Worm (Caenorhabditis elegans) whole organism, L4 larva: Measurements from ENCODE around the gene T10H9.8.
A peak's percentile ranks its signal among the peaks of the same experiment; 100 is the strongest.

ENCODE experiments used
- D1046.2 ChIP-seq: fragments of 200-800 bp; sonication (Bioruptor generic); IDR thresholded peaks from 2 replicates; pipeline ENCODE4 v1.3.6; 2022; ENCODE audit warnings: missing genetic modification characterization, missing compliant biosample characterization
- F37D6.2 ChIP-seq: sonication (generic microtip); optimal IDR thresholded peaks from 2 replicates; lab custom pipeline; 2016; ENCODE audit warnings: mild to moderate bottlenecking, missing genetic modification characterization, missing compliant biosample characterization
- F44E2.7 ChIP-seq: fragments of 200-800 bp; sonication (Bioruptor generic); IDR thresholded peaks from 2 replicates; pipeline ENCODE4 v2.1.2; 2022; ENCODE audit warnings: missing genetic modification characterization, missing compliant biosample characterization
- T26A8.4 ChIP-seq: fragments of 200-800 bp; sonication (Bioruptor generic); IDR thresholded peaks from 2 replicates; pipeline ENCODE4 v1.3.6; 2022; ENCODE audit warnings: missing genetic modification characterization, missing compliant biosample characterization
- Y48G9A.11 ChIP-seq: fragments of 200-800 bp; sonication (Bioruptor generic); IDR thresholded peaks from 2 replicates; pipeline ENCODE4 v1.3.6; 2022; ENCODE audit warnings: missing genetic modification reagents, missing genetic modification characterization, missing compliant biosample characterization
- Y75B8A.6 ChIP-seq: fragments of 200-800 bp; sonication (Bioruptor generic); IDR thresholded peaks from 2 replicates; pipeline ENCODE4 v1.3.6; 2022; ENCODE audit warnings: missing genetic modification reagents, missing genetic modification characterization, missing compliant biosample characterization
- ZK337.2 ChIP-seq: fragments of 200-800 bp; sonication (Bioruptor generic); IDR thresholded peaks from 2 replicates; pipeline ENCODE4 v1.3.6; 2022; ENCODE audit warnings: missing genetic modification reagents, missing genetic modification characterization, missing compliant biosample characterization
- ZK546.5 ChIP-seq, 2 experiments: sonication (generic microtip); optimal IDR thresholded peaks; 2 replicates each; lab custom pipeline; 2017; ENCODE audit warnings: missing biosample characterization in 2 of 2, missing genetic modification characterization in 2 of 2
- aly-2 ChIP-seq: sonication (generic microtip); optimal IDR thresholded peaks from 2 replicates; lab custom pipeline; 2018; ENCODE audit warnings: missing biosample characterization, missing genetic modification characterization
- attf-4 ChIP-seq: sonication (generic microtip); optimal IDR thresholded peaks from 3 replicates; lab custom pipeline; 2017; ENCODE audit warnings: missing biosample characterization, missing genetic modification characterization
- ceh-62 ChIP-seq: sonication (generic microtip); optimal IDR thresholded peaks from 2 replicates; lab custom pipeline; 2017; ENCODE audit warnings: missing biosample characterization, missing genetic modification characterization
- daf-16 ChIP-seq, 3 experiments: sonication (generic microtip); optimal IDR thresholded peaks; 2 replicates each; lab custom pipeline; 2016 to 2017; ENCODE audit warnings: missing genetic modification characterization in 3 of 3, missing genetic modification reagents in 3 of 3, mild to moderate bottlenecking in 2 of 3, missing compliant biosample characterization in 2 of 3, missing biosample characterization in 1 of 3, moderate library complexity in 1 of 3
- daf-19 ChIP-seq: fragments of 200-800 bp; sonication (Bioruptor generic); conservative IDR thresholded peaks from 2 replicates; pipeline ENCODE4 v1.3.6; 2022; ENCODE audit warnings: missing genetic modification characterization, missing compliant biosample characterization
- daf-8 ChIP-seq: fragments of 200-800 bp; sonication (Bioruptor generic); IDR thresholded peaks from 2 replicates; pipeline ENCODE4 v1.3.6; 2022; ENCODE audit warnings: missing genetic modification characterization, missing compliant biosample characterization
- dmd-9 ChIP-seq: fragments of 200-800 bp; sonication (Bioruptor generic); IDR thresholded peaks from 2 replicates; pipeline ENCODE4 v1.3.6; 2022; ENCODE audit warnings: missing genetic modification reagents, missing genetic modification characterization, missing compliant biosample characterization
- dpl-1 ChIP-seq: fragments of 150-350 bp; optimal IDR thresholded peaks from 2 replicates; lab custom pipeline; 2014; ENCODE audit warnings: missing biosample characterization, missing genetic modification reagents, missing genetic modification characterization
- duxl-1 ChIP-seq: sonication (generic microtip); optimal IDR thresholded peaks from 2 replicates; lab custom pipeline; 2016; ENCODE audit warnings: mild to moderate bottlenecking, missing genetic modification characterization, moderate library complexity, missing compliant biosample characterization; ENCODE audit not compliant: poor library complexity
- dve-1 ChIP-seq: sonication (generic microtip); optimal IDR thresholded peaks from 2 replicates; lab custom pipeline; 2017; ENCODE audit warnings: antibody characterized with exemption, mild to moderate bottlenecking, missing genetic modification characterization, missing compliant biosample characterization; ENCODE audit not compliant: insufficient read depth
- egl-43 ChIP-seq: fragments of 200-800 bp; sonication (Bioruptor generic); IDR thresholded peaks from 2 replicates; pipeline ENCODE4 v1.3.6; 2022; ENCODE audit warnings: missing genetic modification reagents, missing genetic modification characterization, missing compliant biosample characterization
- fkh-10 ChIP-seq: fragments of 150-350 bp; optimal IDR thresholded peaks from 2 replicates; lab custom pipeline; 2014; ENCODE audit warnings: missing biosample characterization, missing genetic modification reagents, missing genetic modification characterization
- gei-8 ChIP-seq: fragments of 200-800 bp; sonication (Bioruptor generic); optimal IDR thresholded peaks from 2 replicates; lab custom pipeline; 2018; ENCODE audit warnings: mild to moderate bottlenecking, missing genetic modification characterization, missing compliant biosample characterization
- hif-1 ChIP-seq, 2 experiments: sonication (generic microtip); optimal IDR thresholded peaks; 2 replicates each; lab custom pipeline; 2016 to 2017; ENCODE audit warnings: missing compliant biosample characterization in 2 of 2, missing genetic modification characterization in 2 of 2, missing genetic modification reagents in 2 of 2, missing genotype in 2 of 2, mild to moderate bottlenecking in 1 of 2
- hlh-30 ChIP-seq: sonication (generic microtip); optimal IDR thresholded peaks from 2 replicates; lab custom pipeline; 2017; ENCODE audit warnings: antibody characterized with exemption, mild to moderate bottlenecking, missing genetic modification characterization, missing compliant biosample characterization; ENCODE audit not compliant: insufficient read depth
- hmg-1.1 ChIP-seq: fragments of 200-800 bp; sonication (Bioruptor generic); IDR thresholded peaks from 2 replicates; pipeline ENCODE4 v1.3.6; 2022; ENCODE audit warnings: missing genetic modification reagents, missing genetic modification characterization, missing compliant biosample characterization
- jun-1 ChIP-seq: fragments of 150-350 bp; optimal IDR thresholded peaks from 2 replicates; lab custom pipeline; 2014; ENCODE audit warnings: missing biosample characterization, missing genetic modification reagents, missing genetic modification characterization
- lim-7 ChIP-seq: fragments of 200-800 bp; sonication (Bioruptor generic); IDR thresholded peaks from 2 replicates; pipeline ENCODE4 v1.3.6; 2022; ENCODE audit warnings: missing genetic modification characterization, missing compliant biosample characterization
- lin-13 ChIP-seq: fragments of 150-350 bp; optimal IDR thresholded peaks from 2 replicates; lab custom pipeline; 2014; ENCODE audit warnings: missing biosample characterization, missing genetic modification reagents, missing genetic modification characterization
- lin-15B ChIP-seq: fragments of 150-350 bp; sonication (generic microtip); optimal IDR thresholded peaks from 3 replicates; lab custom pipeline; 2014; ENCODE audit warnings: missing biosample characterization, missing genetic modification characterization
- lin-38 ChIP-seq: fragments of 200-800 bp; sonication (Bioruptor generic); IDR thresholded peaks from 2 replicates; pipeline ENCODE4 v1.3.6; 2022; ENCODE audit warnings: missing genetic modification reagents, missing genetic modification characterization, missing compliant biosample characterization
- lin-39 ChIP-seq: fragments of 150-350 bp; optimal IDR thresholded peaks from 2 replicates; lab custom pipeline; 2014; ENCODE audit warnings: missing biosample characterization, missing genetic modification reagents, missing genetic modification characterization
- lsy-2 ChIP-seq, 2 experiments: fragments of 150-350 bp in 1 of 2; sonication (generic microtip) in 1 of 2; optimal IDR thresholded peaks; 2 replicates each; lab custom pipeline; 2014 to 2017; ENCODE audit warnings: missing biosample characterization in 2 of 2, missing genetic modification characterization in 2 of 2
- mdl-1 ChIP-seq, 2 experiments: fragments of 150-350 bp in 1 of 2; sonication (generic microtip) in 1 of 2; optimal IDR thresholded peaks; 2 replicates each; lab custom pipeline; 2014 to 2017; ENCODE audit warnings: missing biosample characterization in 2 of 2, missing genetic modification characterization in 2 of 2
- mep-1 ChIP-seq: fragments of 150-350 bp; sonication (generic microtip); optimal IDR thresholded peaks from 3 replicates; lab custom pipeline; 2014; ENCODE audit warnings: missing biosample characterization, missing genetic modification characterization
- mxl-2 ChIP-seq: fragments of 200-800 bp; sonication (Bioruptor generic); conservative IDR thresholded peaks from 2 replicates; pipeline ENCODE4 v1.3.6; 2022; ENCODE audit warnings: missing genetic modification reagents, missing genetic modification characterization, missing compliant biosample characterization
- mxl-3 ChIP-seq: fragments of 200-800 bp; sonication (Bioruptor generic); optimal IDR thresholded peaks from 2 replicates; lab custom pipeline; 2018; ENCODE audit warnings: mild to moderate bottlenecking, missing genetic modification characterization, missing compliant biosample characterization
- nhr-10 ChIP-seq: fragments of 150-350 bp; optimal IDR thresholded peaks from 2 replicates; lab custom pipeline; 2014; ENCODE audit warnings: missing biosample characterization, missing genetic modification characterization
- nhr-28 ChIP-seq: fragments of 150-350 bp; optimal IDR thresholded peaks from 2 replicates; lab custom pipeline; 2014; ENCODE audit warnings: missing biosample characterization, missing genetic modification characterization
- nhr-41 ChIP-seq: fragments of 200-800 bp; sonication (Bioruptor generic); IDR thresholded peaks from 2 replicates; pipeline ENCODE4 v1.3.6; 2022; ENCODE audit warnings: missing genetic modification reagents, missing genetic modification characterization, missing compliant biosample characterization
- nhr-76 ChIP-seq: fragments of 150-350 bp; optimal IDR thresholded peaks from 2 replicates; lab custom pipeline; 2014; ENCODE audit warnings: missing biosample characterization, missing genetic modification characterization
- nhr-77 ChIP-seq: fragments of 150-350 bp; optimal IDR thresholded peaks from 2 replicates; lab custom pipeline; 2014; ENCODE audit warnings: missing biosample characterization, missing genetic modification characterization
- pqm-1 ChIP-seq: sonication (generic microtip); optimal IDR thresholded peaks from 2 replicates; lab custom pipeline; 2017; ENCODE audit warnings: missing biosample characterization, missing genetic modification characterization
- rbr-2 ChIP-seq: sonication (generic microtip); optimal IDR thresholded peaks from 2 replicates; lab custom pipeline; 2016; ENCODE audit warnings: missing genotype, missing genetic modification characterization, missing compliant biosample characterization
- set-16 ChIP-seq: fragments of 200-800 bp; sonication (Bioruptor generic); IDR thresholded peaks from 2 replicates; pipeline ENCODE4 v1.3.6; 2022; ENCODE audit warnings: missing genetic modification reagents, missing genetic modification characterization, missing compliant biosample characterization
- spr-1 ChIP-seq: sonication (generic microtip); optimal IDR thresholded peaks from 2 replicates; lab custom pipeline; 2016; ENCODE audit warnings: mild to moderate bottlenecking, missing genetic modification characterization, missing compliant biosample characterization
- spr-3 ChIP-seq: fragments of 200-800 bp; sonication (Bioruptor generic); optimal IDR thresholded peaks from 2 replicates; lab custom pipeline; 2018; ENCODE audit warnings: mild to moderate bottlenecking, missing genetic modification characterization, missing compliant biosample characterization
- zag-1 ChIP-seq: fragments of 150-350 bp; optimal IDR thresholded peaks from 2 replicates; lab custom pipeline; 2014; ENCODE audit warnings: missing biosample characterization, missing genetic modification characterization
- zfp-2 ChIP-seq: sonication (generic microtip); optimal IDR thresholded peaks from 2 replicates; lab custom pipeline; 2016; ENCODE audit warnings: mild to moderate bottlenecking, missing genetic modification characterization, missing compliant biosample characterization
- zfp-3 ChIP-seq: fragments of 200-800 bp; sonication (Bioruptor generic); conservative IDR thresholded peaks from 2 replicates; pipeline ENCODE4 v1.3.6; 2022; ENCODE audit warnings: missing genetic modification reagents, missing genetic modification characterization, missing compliant biosample characterization
- zip-2 ChIP-seq: fragments of 150-350 bp; optimal IDR thresholded peaks from 2 replicates; lab custom pipeline; 2014; ENCODE audit warnings: missing biosample characterization, missing genetic modification characterization

T10H9.8 gene

ce11 chrV:6655174-6655573 is 3.0 kb downstream of the T10H9.8 start, which contains the start of gene syx-18:
Gene syx-18, minus strand, starts transcription at chrV:6655449.
- TF ChIP-seq dve-1 (tag; lab: Kevin White, UChicago) (peak; percentile 34), dmd-9 (GFP tag; lab: Robert Waterston, UW) (0 out of 2 replicates have a peak, but pooled peaks have one; percentile 4), dpl-1 (no peak), duxl-1 (peak; percentile 28), mep-1 (tag; lab: Kevin White, UChicago) (peak; percentile 17), hlh-30 (tag; lab: Kevin White, UChicago) (peak; percentile 3), lsy-2 (tag; optimal IDR thresholded peaks at IDR 0.05; lab: Kevin White, UChicago) (peak in 1 of 2 experiments; percentile 53), lin-13 (GFP tag; lab: Kevin White, UChicago) (peak; percentile 8), T26A8.4 (GFP tag; lab: Robert Waterston, UW) (peak; percentile 40; the same call in 1 of the 2 replicates), rbr-2 (tag; lab: Kevin White, UChicago) (no peak), jun-1 (tag; lab: Kevin White, UChicago) (no peak), daf-16 (GFP tag; optimal IDR thresholded peaks at IDR 0.05; lab: Kevin White, UChicago) (no peak), daf-16 (tag; optimal IDR thresholded peaks at IDR 0.05; lab: Kevin White, UChicago) (peak; percentile 25), ZK546.5 (tag; optimal IDR thresholded peaks at IDR 0.05; lab: Kevin White, UChicago) (no peak), hmg-1.1 (GFP tag; lab: Robert Waterston, UW) (no peak), Y75B8A.6 (peak; percentile 27; the same call in 1 of the 2 replicates)

- TF ChIP-seq spr-1 (no peak), set-16 (GFP tag; lab: Robert Waterston, UW) (no peak), ZK337.2 (GFP tag; lab: Robert Waterston, UW) (no peak), zip-2 (tag; lab: Kevin White, UChicago) (no peak), ceh-62 (no peak), daf-19 (no peak), nhr-28 (tag; lab: Kevin White, UChicago) (peak; percentile 70), egl-43 (no peak), pqm-1 (tag; lab: Kevin White, UChicago) (no peak), dpl-1 (peak; percentile 43), aly-2 (tag; lab: Kevin White, UChicago) (no peak), lin-38 (GFP tag; lab: Robert Waterston, UW) (no peak), mxl-3 (GFP tag; lab: Kevin White, UChicago) (peak; percentile 24), nhr-77 (tag; lab: Kevin White, UChicago) (no peak), attf-4 (tag; lab: Kevin White, UChicago) (no peak), nhr-41 (GFP tag; lab: Robert Waterston, UW) (no peak), nhr-76 (tag; lab: Kevin White, UChicago) (no peak), fkh-10 (GFP tag; lab: Kevin White, UChicago) (no peak), lim-7 (GFP tag; lab: Robert Waterston, UW) (no peak), mxl-2 (GFP tag; lab: Robert Waterston, UW) (no peak), zfp-3 (no peak), zag-1 (no peak), D1046.2 (GFP tag; lab: Robert Waterston, UW) (no peak), hif-1 (tag; optimal IDR thresholded peaks at IDR 0.05; lab: Kevin White, UChicago) (peak in 1 of 2 experiments; percentile 21), gei-8 (GFP tag; lab: Kevin White, UChicago) (no peak), zfp-2 (no peak), hlh-30 (tag; lab: Kevin White, UChicago) (peak; percentile 93), spr-3 (no peak), Y48G9A.11 (GFP tag; lab: Robert Waterston, UW) (no peak), F37D6.2 (peak; percentile 11), lin-15B (tag; lab: Kevin White, UChicago) (no peak), F44E2.7 (GFP tag; lab: Robert Waterston, UW) (no peak), daf-8 (GFP tag; lab: Robert Waterston, UW) (no peak), lin-39 (tag; lab: Kevin White, UChicago) (no peak), mdl-1 (tag; optimal IDR thresholded peaks at IDR 0.05; lab: Kevin White, UChicago) (peak in 1 of 2 experiments; percentile 34), nhr-10 (no peak)
Observed at ce11 chrV:6656451-6657115, 4.4 kb downstream of the T10H9.8 start, which contains the start of gene snb-1. Gene snb-1, minus strand, starts transcription at chrV:6656501.
